Fruit fly (Drosophila melanogaster): ENCODE data around the gene CG16721.

The CG16721 gene

DNA sequence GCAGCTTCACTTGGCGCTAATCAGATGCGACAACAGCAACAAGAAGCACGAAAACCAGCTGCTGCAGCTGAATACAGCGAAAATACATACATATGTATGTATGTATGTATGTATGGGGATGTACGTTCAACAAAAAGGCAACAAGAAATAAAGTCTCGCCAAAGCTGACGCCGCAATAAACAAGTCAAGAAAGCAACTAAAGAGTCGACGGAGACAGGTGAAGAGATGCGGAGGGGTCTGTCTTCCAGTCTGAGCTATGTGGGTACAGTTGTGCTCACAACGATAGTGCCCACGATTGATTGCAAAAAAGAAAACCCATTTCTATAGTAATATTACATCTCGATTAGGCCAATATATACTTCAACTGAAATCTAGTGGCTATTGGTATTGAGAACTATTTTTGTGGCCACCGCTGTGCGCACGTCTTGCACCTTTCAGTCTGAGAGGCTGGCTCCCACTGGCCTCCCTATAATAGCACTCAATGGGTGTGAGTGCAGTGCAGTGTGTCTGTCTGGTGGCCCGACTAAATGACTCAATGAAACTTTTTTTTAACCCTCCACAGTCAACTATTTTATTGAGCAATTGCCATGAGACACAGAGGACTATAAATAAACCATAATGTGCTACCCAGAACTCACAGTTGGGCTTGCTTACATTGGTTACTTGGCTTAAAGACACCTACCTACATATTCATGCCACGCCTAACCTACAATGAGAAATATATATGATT is 16.3 kb downstream of the CG16721 start (continued):
- TF ChIP-seq CG11504 (tag; optimal IDR thresholded peaks at IDR 0.05) (peak; percentile 92), wor (GFP tag; IDR thresholded peaks at IDR 0.05) (peak; percentile 89), al (GFP tag; IDR thresholded peaks at IDR 0.05) (peak; percentile 71), CrebB (tag; optimal IDR thresholded peaks at IDR 0.05) (peak; percentile 84), Dll (GFP tag; IDR thresholded peaks at IDR 0.05; ENCODE audit: partially characterized antibody) (no peak), Ada2b (GFP tag; IDR thresholded peaks at IDR 0.05) (peak; percentile 93), zen2 (GFP tag; IDR thresholded peaks at IDR 0.05; ENCODE audit: partially characterized antibody) (no peak), fd64A (GFP tag; optimal IDR thresholded peaks at IDR 0.05) (peak; percentile 84), Blimp-1 (GFP tag; optimal IDR thresholded peaks at IDR 0.05) (peak; percentile 91), Hey (tag; optimal IDR thresholded peaks at IDR 0.05) (peak; percentile 14), CG11085 (GFP tag; IDR thresholded peaks at IDR 0.05) (peak; percentile 76; the same call in 1 of the 2 replicates), btn (GFP tag; optimal IDR thresholded peaks at IDR 0.05) (peak; percentile 82), sima (GFP tag; optimal IDR thresholded peaks at IDR 0.05) (peak; percentile 73), CG9437 (GFP tag; optimal IDR thresholded peaks at IDR 0.05) (peak; percentile 66), amos (GFP tag; IDR thresholded peaks at IDR 0.05; ENCODE audit: partially characterized antibody) (no peak), CG12155 (GFP tag; optimal IDR thresholded peaks at IDR 0.05) (peak; percentile 75), CG16813 (GFP tag; IDR thresholded peaks at IDR 0.05; ENCODE audit: partially characterized antibody) (no peak), repo (GFP tag; optimal IDR thresholded peaks at IDR 0.05) (peak; percentile 93), CG31388 (GFP tag; optimal IDR thresholded peaks at IDR 0.05) (peak; percentile 74), CG6791 (GFP tag; IDR thresholded peaks at IDR 0.05; ENCODE audit: partially characterized antibody) (no peak), ash1 (GFP tag; optimal IDR thresholded peaks at IDR 0.05) (peak; percentile 23), tap (tag; optimal IDR thresholded peaks at IDR 0.05) (peak; percentile 88), mam (GFP tag; optimal IDR thresholded peaks at IDR 0.05) (peak; percentile 86), CG3838 (GFP tag; optimal IDR thresholded peaks at IDR 0.05) (peak; percentile 44), CG12942 (GFP tag; optimal IDR thresholded peaks at IDR 0.05) (peak; percentile 82), E2f2 (GFP tag; IDR thresholded peaks at IDR 0.05) (peak; percentile 70; the same call in 1 of the 2 replicates), so (GFP tag; IDR thresholded peaks at IDR 0.05) (peak; percentile 90), chm (GFP tag; IDR thresholded peaks at IDR 0.05) (peak; percentile 91), bcd (GFP tag; optimal IDR thresholded peaks at IDR 0.05) (peak; percentile 88), CG4707 (GFP tag; optimal IDR thresholded peaks at IDR 0.05) (peak; percentile 74), Dek (tag; optimal IDR thresholded peaks at IDR 0.05) (peak; percentile 80), fru (optimal IDR thresholded peaks at IDR 0.05) (no peak), lab (GFP tag; optimal IDR thresholded peaks at IDR 0.05) (peak; percentile 93), pho (GFP tag; optimal IDR thresholded peaks at IDR 0.05) (peak; percentile 72), NK7.1 (GFP tag; optimal IDR thresholded peaks at IDR 0.05) (peak; percentile 83), insv (GFP tag; optimal IDR thresholded peaks at IDR 0.05) (no peak), abd-A (tag; optimal IDR thresholded peaks at IDR 0.05) (no peak), CG15696 (tag; optimal IDR thresholded peaks at IDR 0.05) (peak; percentile 15), dysf (GFP tag; IDR thresholded peaks at IDR 0.05) (peak; percentile 94), gt (GFP tag; IDR thresholded peaks at IDR 0.05) (peak; percentile 91), Hmr (GFP tag; optimal IDR thresholded peaks at IDR 0.05) (peak; percentile 82), ab (GFP tag; optimal IDR thresholded peaks at IDR 0.05) (peak; percentile 71), ems (GFP tag; optimal IDR thresholded peaks at IDR 0.05) (peak; percentile 88), CG18764 (GFP tag; optimal IDR thresholded peaks at IDR 0.05) (peak; percentile 82), Bteb2 (GFP tag; optimal IDR thresholded peaks at IDR 0.05) (peak; percentile 77), pzg (GFP tag; optimal IDR thresholded peaks at IDR 0.05) (no peak), GATAe (GFP tag; conservative IDR thresholded peaks at IDR 0.05) (no peak), dmrt11E (tag; optimal IDR thresholded peaks at IDR 0.05) (peak; percentile 83), Sox102F (GFP tag; optimal IDR thresholded peaks at IDR 0.05) (peak; percentile 94)
